Fruit fly (Drosophila melanogaster) whole organism, embryonic: Measurements from ENCODE around the gene Fnta.

Experiments
- ATbp ChIP-seq: fragments of 200-800 bp; sonication (Bioruptor generic); optimal IDR thresholded peaks from 2 replicates; lab custom pipeline; 2017; ENCODE audit warnings: missing biosample characterization, mild to moderate bottlenecking, missing genetic modification characterization, missing genetic modification reagents
- Ada2b ChIP-seq: fragments of 200-800 bp; sonication (Bioruptor generic); IDR thresholded peaks from 2 replicates; pipeline ENCODE4 v1.3.6; 2022; ENCODE audit warnings: missing biosample characterization, missing genetic modification characterization
- Blimp-1 ChIP-seq: fragments of 200-800 bp; sonication (Bioruptor generic); optimal IDR thresholded peaks from 3 replicates; lab custom pipeline; 2018; ENCODE audit warnings: missing biosample characterization, missing genetic modification characterization, mild to moderate bottlenecking, moderate library complexity, missing genetic modification reagents
- CG10147 ChIP-seq: fragments of 200-800 bp; sonication (Bioruptor generic); optimal IDR thresholded peaks from 2 replicates; lab custom pipeline; 2019; ENCODE audit warnings: missing biosample characterization, mild to moderate bottlenecking, missing genetic modification characterization, moderate library complexity
- CG11504 ChIP-seq: fragments of 200-800 bp; sonication (Bioruptor generic); optimal IDR thresholded peaks from 3 replicates; lab custom pipeline; 2019; ENCODE audit warnings: missing biosample characterization, mild to moderate bottlenecking, missing genetic modification characterization, moderate library complexity
- CG1233 ChIP-seq: fragments of 200-800 bp; sonication (Bioruptor generic); optimal IDR thresholded peaks from 4 replicates; lab custom pipeline; 2018; ENCODE audit warnings: missing biosample characterization, mild to moderate bottlenecking, missing genetic modification characterization
- CG15269 ChIP-seq: fragments of 200-800 bp; sonication (Bioruptor generic); optimal IDR thresholded peaks from 2 replicates; lab custom pipeline; 2018; ENCODE audit warnings: missing biosample characterization, mild to moderate bottlenecking, missing genetic modification characterization, moderate library complexity
- CG1792 ChIP-seq: fragments of 200-800 bp; sonication (Bioruptor generic); optimal IDR thresholded peaks from 2 replicates; lab custom pipeline; 2016; ENCODE audit warnings: missing biosample characterization, missing genetic modification characterization
- CG18599 ChIP-seq: fragments of 200-800 bp; sonication (Bioruptor generic); optimal IDR thresholded peaks from 3 replicates; lab custom pipeline; 2017; ENCODE audit warnings: missing biosample characterization, missing genetic modification characterization, mild to moderate bottlenecking, moderate library complexity, missing genetic modification reagents
- CG2120 ChIP-seq: fragments of 200-800 bp; sonication (Bioruptor generic); optimal IDR thresholded peaks from 3 replicates; lab custom pipeline; 2016; ENCODE audit warnings: missing biosample characterization, missing genetic modification characterization
- CG2712 ChIP-seq: fragments of 200-800 bp; optimal IDR thresholded peaks from 3 replicates; lab custom pipeline; 2019; ENCODE audit warnings: missing biosample characterization, mild to moderate bottlenecking, missing genetic modification characterization, moderate library complexity
- CG2889 ChIP-seq: fragments of 200-800 bp; sonication (Bioruptor generic); IDR thresholded peaks from 3 replicates; pipeline ENCODE4 v1.3.6; 2022; ENCODE audit warnings: missing biosample characterization, missing genetic modification characterization
- CG30403 ChIP-seq: fragments of 200-800 bp; sonication (Bioruptor generic); optimal IDR thresholded peaks from 3 replicates; lab custom pipeline; 2016; ENCODE audit warnings: missing biosample characterization, missing genetic modification characterization
- CG3163 ChIP-seq: fragments of 200-800 bp; sonication (Bioruptor generic); optimal IDR thresholded peaks from 3 replicates; lab custom pipeline; 2016; ENCODE audit warnings: missing biosample characterization, missing genetic modification characterization
- CG33557 ChIP-seq: fragments of 200-800 bp; sonication (Bioruptor generic); optimal IDR thresholded peaks from 2 replicates; lab custom pipeline; 2019; ENCODE audit warnings: missing biosample characterization, mild to moderate bottlenecking, missing genetic modification characterization, moderate library complexity
- CG4424 ChIP-seq: fragments of 200-800 bp; sonication (Bioruptor generic); optimal IDR thresholded peaks from 3 replicates; lab custom pipeline; 2016; ENCODE audit warnings: missing biosample characterization, missing genetic modification characterization
- CG4617 ChIP-seq: fragments of 200-800 bp; sonication (Bioruptor generic); optimal IDR thresholded peaks from 3 replicates; lab custom pipeline; 2016; ENCODE audit warnings: missing biosample characterization, missing genetic modification characterization, borderline replicate concordance
- CG6689 ChIP-seq: fragments of 200-800 bp; sonication (Bioruptor generic); IDR thresholded peaks from 2 replicates; pipeline ENCODE4 v1.3.6; 2022; ENCODE audit warnings: missing biosample characterization, missing genetic modification characterization
- CG7556 ChIP-seq: fragments of 200-800 bp; sonication (Bioruptor generic); optimal IDR thresholded peaks from 2 replicates; lab custom pipeline; 2017; ENCODE audit warnings: missing biosample characterization, mild to moderate bottlenecking, missing genetic modification characterization
- CG9215 ChIP-seq: fragments of 200-800 bp; sonication (Bioruptor generic); IDR thresholded peaks from 2 replicates; pipeline ENCODE4 v1.3.6; 2022; ENCODE audit warnings: missing biosample characterization, missing genetic modification characterization
- CG9817 ChIP-seq: fragments of 200-800 bp; sonication (Bioruptor generic); optimal IDR thresholded peaks from 2 replicates; lab custom pipeline; 2018; ENCODE audit warnings: missing biosample characterization, mild to moderate bottlenecking, missing genetic modification characterization, moderate library complexity
- CoRest ChIP-seq: fragments of 200-800 bp; sonication (Bioruptor generic); optimal IDR thresholded peaks from 3 replicates; lab custom pipeline; 2018; ENCODE audit warnings: missing biosample characterization, mild to moderate bottlenecking, missing genetic modification characterization, moderate library complexity
- Fer1 ChIP-seq: fragments of 200-800 bp; sonication (Bioruptor generic); optimal IDR thresholded peaks from 2 replicates; lab custom pipeline; 2017; ENCODE audit warnings: missing biosample characterization, mild to moderate bottlenecking, missing genetic modification characterization
- Hmr ChIP-seq: fragments of 200-800 bp; sonication (Bioruptor generic); optimal IDR thresholded peaks from 3 replicates; lab custom pipeline; 2017; ENCODE audit warnings: mild to moderate bottlenecking, missing biosample characterization, missing genetic modification reagents, missing genetic modification characterization
- Hr51 ChIP-seq, 2 experiments: fragments of 200-800 bp; sonication (Bioruptor generic); optimal IDR thresholded peaks; 2 replicates in 1 of 2; 3 replicates in 1 of 2; lab custom pipeline; 2016 to 2018; ENCODE audit warnings: missing biosample characterization in 2 of 2, missing genetic modification characterization in 2 of 2, mild to moderate bottlenecking in 1 of 2, moderate library complexity in 1 of 2
- Max ChIP-seq: fragments of 200-800 bp; sonication (Bioruptor generic); optimal IDR thresholded peaks from 2 replicates; lab custom pipeline; 2016; ENCODE audit warnings: missing biosample characterization, mild to moderate bottlenecking, missing genetic modification characterization
- Myb ChIP-seq: fragments of 200-800 bp; sonication (Bioruptor generic); optimal IDR thresholded peaks from 2 replicates; lab custom pipeline; 2016; ENCODE audit warnings: missing biosample characterization, missing genetic modification characterization
- NC2α ChIP-seq: fragments of 200-800 bp; sonication (Bioruptor generic); optimal IDR thresholded peaks from 2 replicates; lab custom pipeline; 2016; ENCODE audit warnings: missing biosample characterization, missing genetic modification characterization
- Sox102F ChIP-seq: fragments of 200-800 bp; sonication (Bioruptor generic); optimal IDR thresholded peaks from 2 replicates; lab custom pipeline; 2018; ENCODE audit warnings: missing biosample characterization, mild to moderate bottlenecking, missing genetic modification characterization, moderate library complexity
- Xbp1 ChIP-seq: fragments of 200-800 bp; sonication (Bioruptor generic); optimal IDR thresholded peaks from 3 replicates; lab custom pipeline; 2016; ENCODE audit warnings: missing biosample characterization, mild to moderate bottlenecking, missing genetic modification characterization
- cato ChIP-seq: fragments of 200-800 bp; sonication (Bioruptor generic); optimal IDR thresholded peaks from 2 replicates; lab custom pipeline; 2016; ENCODE audit warnings: missing biosample characterization, missing genetic modification characterization, borderline replicate concordance
- cwo ChIP-seq: fragments of 200-800 bp; sonication (Bioruptor generic); optimal IDR thresholded peaks from 3 replicates; lab custom pipeline; 2017; ENCODE audit warnings: missing biosample characterization, missing genetic modification characterization, mild to moderate bottlenecking, moderate library complexity, missing genetic modification reagents
- danr ChIP-seq: fragments of 200-800 bp; sonication (Bioruptor generic); IDR thresholded peaks from 2 replicates; pipeline ENCODE4 v1.3.6; 2022; ENCODE audit warnings: missing biosample characterization, missing genetic modification characterization
- dmrt11E ChIP-seq: fragments of 200-800 bp; sonication (Bioruptor generic); optimal IDR thresholded peaks from 3 replicates; lab custom pipeline; 2018; ENCODE audit warnings: missing biosample characterization, mild to moderate bottlenecking, missing genetic modification characterization, moderate library complexity
- dysf ChIP-seq: fragments of 200-800 bp; sonication (Bioruptor generic); IDR thresholded peaks from 3 replicates; pipeline ENCODE4 v1.3.6; 2022; ENCODE audit warnings: missing biosample characterization, missing genetic modification characterization
- gem ChIP-seq: fragments of 200-800 bp; sonication (Bioruptor generic); optimal IDR thresholded peaks from 2 replicates; lab custom pipeline; 2019; ENCODE audit warnings: missing biosample characterization, mild to moderate bottlenecking, missing genetic modification characterization, moderate library complexity
- lab ChIP-seq: fragments of 200-800 bp; sonication (Bioruptor generic); optimal IDR thresholded peaks from 3 replicates; lab custom pipeline; 2017; ENCODE audit warnings: missing biosample characterization, missing genetic modification characterization, mild to moderate bottlenecking, moderate library complexity, missing genetic modification reagents
- lilli ChIP-seq: fragments of 200-800 bp; sonication (Bioruptor generic); optimal IDR thresholded peaks from 3 replicates; lab custom pipeline; 2016; ENCODE audit warnings: missing biosample characterization, missing genetic modification characterization
- onecut ChIP-seq: fragments of 200-800 bp; sonication (Bioruptor generic); IDR thresholded peaks from 2 replicates; pipeline ENCODE4 v1.3.6; 2022; ENCODE audit warnings: missing biosample characterization, missing genetic modification characterization
- phol ChIP-seq: fragments of 200-800 bp; sonication (Bioruptor generic); optimal IDR thresholded peaks from 3 replicates; lab custom pipeline; 2018; ENCODE audit warnings: missing biosample characterization, mild to moderate bottlenecking, missing genetic modification characterization, moderate library complexity
- psq ChIP-seq: fragments of 200-800 bp; sonication (Bioruptor generic); optimal IDR thresholded peaks from 2 replicates; lab custom pipeline; 2017; ENCODE audit warnings: missing biosample characterization, missing genetic modification characterization
- ranshi ChIP-seq: fragments of 200-800 bp; sonication (Bioruptor generic); IDR thresholded peaks from 2 replicates; pipeline ENCODE4 v1.3.6; 2022; ENCODE audit warnings: missing biosample characterization, missing genetic modification characterization
- row ChIP-seq: fragments of 200-800 bp; sonication (Bioruptor generic); IDR thresholded peaks from 3 replicates; pipeline ENCODE4 v1.3.6; 2022; ENCODE audit warnings: missing biosample characterization, missing genetic modification characterization
- salm ChIP-seq: fragments of 200-800 bp; sonication (Bioruptor generic); optimal IDR thresholded peaks from 2 replicates; lab custom pipeline; 2018; ENCODE audit warnings: missing biosample characterization, mild to moderate bottlenecking, missing genetic modification characterization
- sc ChIP-seq, 3 experiments: fragments of >200 bp in 2 of 3; fragments of 200-800 bp in 1 of 3; sonication (Bioruptor generic) in 1 of 3; optimal IDR thresholded peaks; 2 replicates in 2 of 3; 3 replicates in 1 of 3; lab custom pipeline; 2017; ENCODE audit warnings: mild to moderate bottlenecking in 1 of 3, missing biosample characterization in 1 of 3, missing genetic modification characterization in 1 of 3, missing genetic modification reagents in 1 of 3
- sens ChIP-seq: fragments of 200-800 bp; sonication (Bioruptor generic); peaks from one replicate; lab custom pipeline; 2016; ENCODE audit warnings: missing biosample characterization, missing genetic modification characterization
- sima ChIP-seq: fragments of 200-800 bp; sonication (Bioruptor generic); optimal IDR thresholded peaks from 2 replicates; lab custom pipeline; 2016; ENCODE audit warnings: missing biosample characterization, missing genetic modification characterization
- tio ChIP-seq: fragments of 200-800 bp; sonication (Bioruptor generic); optimal IDR thresholded peaks from 2 replicates; lab custom pipeline; 2017; ENCODE audit warnings: missing biosample characterization, missing genetic modification characterization, inconsistent platforms
- unpg ChIP-seq: fragments of 200-800 bp; sonication (Bioruptor generic); optimal IDR thresholded peaks from 3 replicates; lab custom pipeline; 2018; ENCODE audit warnings: missing biosample characterization, mild to moderate bottlenecking, missing genetic modification characterization, moderate library complexity

The Fnta gene

DNA sequence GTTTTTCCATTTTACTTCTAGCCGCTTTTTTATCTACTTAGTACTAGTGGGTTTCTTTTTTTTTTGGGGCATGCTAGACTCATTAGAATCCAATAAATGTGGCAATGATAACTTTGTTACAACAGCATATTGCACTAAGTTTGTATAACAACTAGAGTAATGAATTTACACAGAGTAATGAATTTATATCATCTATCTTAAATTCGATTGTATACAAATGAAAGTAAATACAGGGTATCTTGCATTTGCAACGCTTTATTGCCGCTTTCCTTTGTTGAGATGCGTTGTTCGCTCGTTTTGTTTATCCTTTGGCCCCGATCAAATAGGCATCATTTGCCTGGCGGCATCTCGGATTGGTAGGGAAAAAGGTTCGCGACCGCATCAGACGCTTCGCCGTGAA lies 24.3 kb upstream of the Fnta start:
- TF ChIP-seq CG2712 (tag; lab: Kevin White, UChicago) (peak; percentile 11), salm (tag; lab: Kevin White, UChicago) (no peak), sens (GFP tag; lab: Kevin White, UChicago) (peak; percentile 41), unpg (peak; percentile 18), danr (GFP tag; lab: Robert Waterston, UW) (no peak), sima (GFP tag; lab: Kevin White, UChicago) (no peak), tio (GFP tag; lab: Kevin White, UChicago) (peak; percentile 2), CG30403 (GFP tag; lab: Kevin White, UChicago) (peak; percentile 5), Sox102F (GFP tag; lab: Kevin White, UChicago) (peak; percentile 43), CG4424 (GFP tag; lab: Kevin White, UChicago) (peak; percentile 2), CG7556 (GFP tag; lab: Kevin White, UChicago) (peak; percentile 2), CG33557 (GFP tag; lab: Kevin White, UChicago) (no peak), Myb (GFP tag; lab: Kevin White, UChicago) (peak; percentile 10), Hr51 (GFP tag; optimal IDR thresholded peaks at IDR 0.05; lab: Kevin White, UChicago) (peak in 1 of 2 experiments; percentile 23), CG2120 (peak; percentile 18), CG15269 (tag; lab: Kevin White, UChicago) (peak; percentile 25), Hmr (peak; percentile 12), sc (optimal IDR thresholded peaks at IDR 0.05; lab: Kevin White, UChicago) (no peak), sc (GFP tag; optimal IDR thresholded peaks at IDR 0.05; lab: Kevin White, UChicago) (no peak), CG1792 (no peak), CG9215 (GFP tag; lab: Robert Waterston, UW) (no peak), NC2α (GFP tag; lab: Kevin White, UChicago) (no peak), CG1233 (GFP tag; lab: Kevin White, UChicago) (no peak), gem (tag; lab: Kevin White, UChicago) (peak; percentile 33), CG6689 (GFP tag; lab: Robert Waterston, UW) (0 out of 2 replicates have a peak, but pooled peaks have one; percentile 21), ranshi (GFP tag; lab: Robert Waterston, UW) (0 out of 2 replicates have a peak, but pooled peaks have one; percentile 34), CG10147 (no peak), Xbp1 (GFP tag; lab: Kevin White, UChicago) (peak; percentile 24), Max (no peak), Blimp-1 (GFP tag; lab: Kevin White, UChicago) (peak; percentile 15), phol (peak; percentile 13), lilli (GFP tag; lab: Kevin White, UChicago) (peak; percentile 18), cwo (GFP tag; lab: Kevin White, UChicago) (no peak), CG11504 (peak; percentile 30), CG3163 (GFP tag; lab: Kevin White, UChicago) (no peak), CoRest (peak; percentile 2), CG4617 (GFP tag; lab: Kevin White, UChicago) (no peak), psq (no peak), dysf (GFP tag; lab: Robert Waterston, UW) (peak; percentile 40; the same call in 2 of the 3 replicates), CG2889 (GFP tag; lab: Robert Waterston, UW) (0 out of 3 replicates have a peak, but pooled peaks have one; percentile 9), dmrt11E (peak; percentile 1), cato (GFP tag; lab: Kevin White, UChicago) (no peak), lab (GFP tag; lab: Kevin White, UChicago) (peak; percentile 40), CG9817 (tag; lab: Kevin White, UChicago) (no peak), row (peak; percentile 66), Ada2b (GFP tag; lab: Robert Waterston, UW) (0 out of 2 replicates have a peak, but pooled peaks have one; percentile 23), onecut (GFP tag; lab: Robert Waterston, UW) (no peak), CG18599 (GFP tag; lab: Kevin White, UChicago) (peak; percentile 46), ATbp (no peak), Fer1 (GFP tag; lab: Kevin White, UChicago) (peak; percentile 4)
